Fruit fly (Drosophila melanogaster): ENCODE measurements around the gene Samuel.

The Samuel gene

DNA sequence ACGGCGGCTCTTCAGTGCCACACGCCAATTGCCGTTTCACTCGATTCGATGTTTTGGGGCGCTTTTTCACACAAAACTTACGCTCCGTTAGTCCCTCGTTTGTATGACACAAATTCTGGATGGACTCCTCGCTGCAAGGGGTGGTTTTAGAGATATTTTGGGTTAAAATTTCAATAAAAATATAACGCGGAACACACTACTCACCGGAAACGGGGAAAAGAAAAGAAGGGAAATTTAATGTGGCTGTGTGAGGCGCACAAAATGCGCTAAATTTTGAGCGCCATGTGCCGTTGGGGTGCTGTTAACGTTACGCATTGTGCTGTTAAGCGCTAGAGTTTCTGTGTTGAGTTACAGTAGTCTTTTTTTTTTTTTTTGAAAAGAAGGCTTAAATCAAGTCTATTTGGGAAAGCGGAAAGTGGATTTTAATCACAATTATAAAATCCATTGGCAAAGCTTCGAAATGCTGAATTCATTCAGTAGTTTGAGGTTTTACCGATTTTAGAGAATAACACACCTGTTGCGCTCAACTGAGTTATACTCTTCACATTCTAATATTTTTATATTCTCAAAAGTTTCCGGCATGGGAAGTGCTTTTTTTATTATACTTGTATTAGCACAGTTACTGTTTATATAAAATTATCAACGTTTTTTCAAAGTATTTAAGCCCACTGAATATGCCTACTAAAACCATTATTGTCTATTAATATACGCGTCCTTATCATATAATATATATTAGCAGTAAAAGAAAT is 62.7 kb downstream of the Samuel start, which contains the start of gene RpL9 (continued):
- peak; percentile 25; the same call in 1 of the 2 replicates for TF ChIP-seq cas (GFP tag; IDR thresholded peaks at IDR 0.05)
- peak; percentile 29 for TF ChIP-seq CG6654 (GFP tag; optimal IDR thresholded peaks at IDR 0.05)
- TF ChIP-seq tup (GFP tag; optimal IDR thresholded peaks at IDR 0.05): no peak
- TF ChIP-seq CG10959 (GFP tag; IDR thresholded peaks at IDR 0.05): no peak; the same call in 1 of the 2 replicates
- peak; percentile 12 for TF ChIP-seq zen (tag; optimal IDR thresholded peaks at IDR 0.05)
- no peak for TF ChIP-seq CG12942 (GFP tag; optimal IDR thresholded peaks at IDR 0.05)
- peak; percentile 89 for TF ChIP-seq CG6813 (GFP tag; optimal IDR thresholded peaks at IDR 0.05)
- TF ChIP-seq Drgx (GFP tag; IDR thresholded peaks at IDR 0.05): no peak
- peak; percentile 64 for TF ChIP-seq sug (tag; optimal IDR thresholded peaks at IDR 0.05)
- TF ChIP-seq sd (tag; optimal IDR thresholded peaks at IDR 0.05): no peak
- TF ChIP-seq ERR (GFP tag; optimal IDR thresholded peaks at IDR 0.05): no peak
- TF ChIP-seq D (optimal IDR thresholded peaks at IDR 0.05): no peak
- peak; percentile 61 for TF ChIP-seq D (GFP tag; optimal IDR thresholded peaks at IDR 0.05)
- TF ChIP-seq Fer1 (GFP tag; optimal IDR thresholded peaks at IDR 0.05): peak; percentile 86
- TF ChIP-seq NC2α (GFP tag; optimal IDR thresholded peaks at IDR 0.05): peak; percentile 25
- no peak for TF ChIP-seq Hr39 (optimal IDR thresholded peaks at IDR 0.05)
- no peak for TF ChIP-seq Hr78 (GFP tag; optimal IDR thresholded peaks at IDR 0.05)
- TF ChIP-seq gt (GFP tag; IDR thresholded peaks at IDR 0.05): no peak
- TF ChIP-seq CG16779 (GFP tag; IDR thresholded peaks at IDR 0.05): peak; percentile 75
- TF ChIP-seq MESR4 (GFP tag; optimal IDR thresholded peaks at IDR 0.05): peak; percentile 99
- no peak for TF ChIP-seq fu2 (GFP tag; optimal IDR thresholded peaks at IDR 0.05)
- no peak for TF ChIP-seq Neu2 (GFP tag; optimal IDR thresholded peaks at IDR 0.05; ENCODE audit: borderline replicate concordance)
- no peak for TF ChIP-seq danr (GFP tag; IDR thresholded peaks at IDR 0.05)
- no peak for TF ChIP-seq peb (GFP tag; IDR thresholded peaks at IDR 0.05)
- TF ChIP-seq gcm (GFP tag; optimal IDR thresholded peaks at IDR 0.05): no peak
- TF ChIP-seq ranshi (GFP tag; IDR thresholded peaks at IDR 0.05): no peak; the same call in 1 of the 2 replicates
- TF ChIP-seq chn (GFP tag; optimal IDR thresholded peaks at IDR 0.05): peak; percentile 33
- peak; percentile 72 for TF ChIP-seq CG33557 (GFP tag; optimal IDR thresholded peaks at IDR 0.05)
- no peak for TF ChIP-seq slbo (GFP tag; IDR thresholded peaks at IDR 0.05)
- peak; percentile 69 for TF ChIP-seq CG17359 (tag; optimal IDR thresholded peaks at IDR 0.05)
- TF ChIP-seq CG34224 (GFP tag; IDR thresholded peaks at IDR 0.05; ENCODE audit: partially characterized antibody): no peak
- TF ChIP-seq nau (GFP tag; optimal IDR thresholded peaks at IDR 0.05): peak; percentile 84
- no peak for TF ChIP-seq CG30431 (GFP tag; optimal IDR thresholded peaks at IDR 0.05)
- TF ChIP-seq CG9437 (GFP tag; optimal IDR thresholded peaks at IDR 0.05): peak; percentile 69
- TF ChIP-seq CG15073 (GFP tag; optimal IDR thresholded peaks at IDR 0.05): no peak
- no peak for TF ChIP-seq abd-A (tag; optimal IDR thresholded peaks at IDR 0.05)
- no peak for TF ChIP-seq CG32772 (GFP tag; IDR thresholded peaks at IDR 0.05)
- TF ChIP-seq ken (GFP tag; IDR thresholded peaks at IDR 0.05): peak; percentile 76; the same call in 1 of the 3 replicates
- TF ChIP-seq ase (GFP tag; IDR thresholded peaks at IDR 0.05): no peak; the same call in 2 of the 3 replicates
- TF ChIP-seq CG8359 (GFP tag; optimal IDR thresholded peaks at IDR 0.05; ENCODE audit: borderline replicate concordance): peak; percentile 63
- no peak for TF ChIP-seq ham (GFP tag; IDR thresholded peaks at IDR 0.05)
- TF ChIP-seq Sox102F (GFP tag; optimal IDR thresholded peaks at IDR 0.05): no peak
- TF ChIP-seq CG31365 (tag; optimal IDR thresholded peaks at IDR 0.05): peak; percentile 80
- no peak for TF ChIP-seq prd (optimal IDR thresholded peaks at IDR 0.05)
- no peak for TF ChIP-seq prd (GFP tag; IDR thresholded peaks at IDR 0.05)
- TF ChIP-seq Pdp1 (GFP tag; optimal IDR thresholded peaks at IDR 0.05): peak; percentile 53 to 56
- TF ChIP-seq Abd-B (GFP tag; optimal IDR thresholded peaks at IDR 0.05): no peak
- TF ChIP-seq Ets97D (GFP tag; optimal IDR thresholded peaks at IDR 0.05): peak; percentile 98
- peak; percentile 82 for TF ChIP-seq CG17385 (GFP tag; optimal IDR thresholded peaks at IDR 0.05)
- TF ChIP-seq run (tag; optimal IDR thresholded peaks at IDR 0.05): no peak

All from whole organism, embryonic.